Fruit fly (Drosophila melanogaster): Measurements from ENCODE around the gene Rpt3R.

The Rpt3R gene

DNA sequence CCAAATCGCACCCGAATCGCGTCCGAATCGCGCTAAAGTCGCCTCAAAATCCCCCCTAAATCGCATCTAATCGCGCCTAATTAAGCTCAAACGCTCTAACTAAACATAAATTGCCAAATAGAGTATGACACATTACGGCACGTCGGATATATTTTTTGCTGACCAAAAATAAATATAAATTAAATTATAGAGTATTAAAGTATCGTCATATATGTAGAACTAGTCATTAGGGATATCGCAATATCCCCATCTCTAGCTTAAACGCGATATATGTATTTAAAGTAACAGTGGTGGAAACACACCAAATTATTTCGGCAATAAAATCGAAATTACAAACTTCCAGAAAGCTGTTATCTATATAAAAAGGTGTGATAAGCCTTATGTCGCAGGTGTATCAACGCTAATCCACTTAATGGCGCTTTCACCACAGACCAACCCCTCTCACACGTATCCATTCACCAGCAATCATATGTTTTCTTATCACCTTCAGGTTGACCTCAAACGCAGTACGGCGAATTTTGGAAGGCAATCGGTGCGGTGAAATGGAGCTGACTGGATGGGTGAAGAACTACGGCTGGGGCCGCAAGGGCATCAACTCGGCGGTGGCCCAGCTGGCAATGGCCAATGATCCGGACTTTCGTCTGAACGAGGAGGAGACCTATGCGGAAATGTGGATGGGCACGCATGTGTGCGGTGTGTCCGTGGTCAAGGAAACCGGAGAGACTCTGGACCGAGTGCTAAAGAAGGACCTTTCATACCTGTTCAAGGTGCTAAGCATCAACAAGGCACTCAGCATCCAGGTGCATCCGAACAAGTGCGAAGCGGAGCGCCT is 3.3 kb upstream of the Rpt3R start, which contains the start of gene Mpi:
Gene Mpi (plus strand): TSS at position 263 of the 832 bp plus-strand sequence.
- TF ChIP-seq Pdp1 (GFP tag; optimal IDR thresholded peaks at IDR 0.05) (peak in 1 of 2 experiments; percentile 33), NFAT (GFP tag; IDR thresholded peaks at IDR 0.05) (0 out of 2 replicates have a peak, but pooled peaks have one; percentile 10), wek (GFP tag; optimal IDR thresholded peaks at IDR 0.05) (peak; percentile 12), CG7556 (GFP tag; optimal IDR thresholded peaks at IDR 0.05) (no peak), CG7987 (GFP tag; optimal IDR thresholded peaks at IDR 0.05) (peak; percentile 22), nerfin-2 (GFP tag; IDR thresholded peaks at IDR 0.05; ENCODE audit: partially characterized antibody) (peak; percentile 31; the same call in 1 of the 2 replicates), tll (GFP tag; optimal IDR thresholded peaks at IDR 0.05) (no peak), sima (GFP tag; optimal IDR thresholded peaks at IDR 0.05) (no peak), pho (GFP tag; optimal IDR thresholded peaks at IDR 0.05) (no peak), tx (GFP tag; optimal IDR thresholded peaks at IDR 0.05) (no peak), CG1647 (GFP tag; optimal IDR thresholded peaks at IDR 0.05) (no peak), bcd (GFP tag; optimal IDR thresholded peaks at IDR 0.05) (no peak), PHDP (tag; optimal IDR thresholded peaks at IDR 0.05) (no peak), pfk (GFP tag; optimal IDR thresholded peaks at IDR 0.05) (no peak), lilli (GFP tag; optimal IDR thresholded peaks at IDR 0.05) (peak; percentile 37), CG18262 (tag; optimal IDR thresholded peaks at IDR 0.05) (no peak), CG13424 (tag; optimal IDR thresholded peaks at IDR 0.05) (peak; percentile 49), sr (GFP tag; IDR thresholded peaks at IDR 0.05) (0 out of 3 replicates have a peak, but pooled peaks have one; percentile 7), CG31224 (GFP tag; IDR thresholded peaks at IDR 0.05) (no peak), CG7372 (GFP tag; IDR thresholded peaks at IDR 0.05) (no peak), dmrt11E (tag; optimal IDR thresholded peaks at IDR 0.05) (peak; percentile 49), ab (GFP tag; optimal IDR thresholded peaks at IDR 0.05) (no peak), D19A (tag; optimal IDR thresholded peaks at IDR 0.05) (peak; percentile 100), fd3F (GFP tag; optimal IDR thresholded peaks at IDR 0.05) (peak; percentile 2), ci (GFP tag; IDR thresholded peaks at IDR 0.05) (peak; percentile 43; the same call in 2 of the 3 replicates), CG5245 (GFP tag; optimal IDR thresholded peaks at IDR 0.05) (no peak), CG16813 (GFP tag; IDR thresholded peaks at IDR 0.05; ENCODE audit: partially characterized antibody) (peak; percentile 52; the same call in 1 of the 3 replicates), CG6813 (GFP tag; optimal IDR thresholded peaks at IDR 0.05) (no peak), p53 (GFP tag; optimal IDR thresholded peaks at IDR 0.05) (no peak), crp (GFP tag; optimal IDR thresholded peaks at IDR 0.05) (peak in 1 of 2 experiments; percentile 79), rib (GFP tag; IDR thresholded peaks at IDR 0.05) (no peak), CrebB (tag; optimal IDR thresholded peaks at IDR 0.05) (peak; percentile 25), cad (GFP tag; optimal IDR thresholded peaks at IDR 0.05) (no peak), dpn (GFP tag; optimal IDR thresholded peaks at IDR 0.05) (peak in 1 of 2 experiments; percentile 25), CG17186 (GFP tag; optimal IDR thresholded peaks at IDR 0.05) (no peak), NK7.1 (GFP tag; optimal IDR thresholded peaks at IDR 0.05) (no peak), fu2 (GFP tag; optimal IDR thresholded peaks at IDR 0.05) (no peak), eve (GFP tag; optimal IDR thresholded peaks at IDR 0.05) (no peak), hbn (GFP tag; IDR thresholded peaks at IDR 0.05; ENCODE audit: partially characterized antibody) (peak; percentile 43; the same call in 1 of the 2 replicates), NC2α (GFP tag; optimal IDR thresholded peaks at IDR 0.05) (no peak), CG7357 (GFP tag; IDR thresholded peaks at IDR 0.05) (peak; percentile 89), crol (GFP tag; IDR thresholded peaks at IDR 0.05) (no peak), CG17912 (GFP tag; optimal IDR thresholded peaks at IDR 0.05) (no peak), D (optimal IDR thresholded peaks at IDR 0.05) (peak; percentile 21), D (GFP tag; optimal IDR thresholded peaks at IDR 0.05) (no peak), vfl (GFP tag; optimal IDR thresholded peaks at IDR 0.05) (no peak), CG9932 (GFP tag; IDR thresholded peaks at IDR 0.05) (peak; percentile 36), tup (GFP tag; optimal IDR thresholded peaks at IDR 0.05) (no peak), Atf6 (GFP tag; IDR thresholded peaks at IDR 0.05) (peak; percentile 29)
